Worm (Caenorhabditis elegans) whole organism, L4 larva: ENCODE results near the gene srd-17.

Experiments used
- D1046.2 ChIP-seq: fragments of 200-800 bp; sonication (Bioruptor generic); IDR thresholded peaks from 2 replicates; pipeline ENCODE4 v1.3.6; 2022; ENCODE audit warnings: missing genetic modification characterization, missing compliant biosample characterization
- Y5F2A.4 ChIP-seq: fragments of 200-800 bp; sonication (Bioruptor generic); optimal IDR thresholded peaks from 2 replicates; lab custom pipeline; 2018; ENCODE audit warnings: mild to moderate bottlenecking, missing genetic modification characterization, missing compliant biosample characterization
- ama-1 ChIP-seq: fragments of 150-350 bp; optimal IDR thresholded peaks from 2 replicates; lab custom pipeline; 2014; ENCODE audit warnings: inconsistent platforms, mixed read lengths
- ceh-32 ChIP-seq: sonication (generic microtip); optimal IDR thresholded peaks from 2 replicates; lab custom pipeline; 2016; ENCODE audit warnings: mild to moderate bottlenecking, missing genetic modification characterization, missing compliant biosample characterization; ENCODE audit not compliant: poor library complexity
- ces-1 ChIP-seq: fragments of 150-350 bp; sonication (generic microtip); optimal IDR thresholded peaks from 4 replicates; lab custom pipeline; 2014; ENCODE audit warnings: missing biosample characterization, missing genetic modification reagents, missing genetic modification characterization
- cey-2 ChIP-seq: sonication (generic microtip); optimal IDR thresholded peaks from 3 replicates; lab custom pipeline; 2017; ENCODE audit warnings: missing genetic modification characterization, mild to moderate bottlenecking, missing compliant biosample characterization, antibody characterized with exemption, borderline replicate concordance; ENCODE audit not compliant: insufficient read depth
- ctbp-1 ChIP-seq: fragments of 200-800 bp; sonication (Bioruptor generic); IDR thresholded peaks from 2 replicates; pipeline ENCODE4 v1.3.6; 2022; ENCODE audit warnings: missing genetic modification reagents, missing genetic modification characterization, missing compliant biosample characterization
- daf-12 ChIP-seq: fragments of 150-350 bp; optimal IDR thresholded peaks from 2 replicates; lab custom pipeline; 2014; ENCODE audit warnings: missing biosample characterization, missing genetic modification reagents, missing genetic modification characterization
- lin-38 ChIP-seq: fragments of 200-800 bp; sonication (Bioruptor generic); IDR thresholded peaks from 2 replicates; pipeline ENCODE4 v1.3.6; 2022; ENCODE audit warnings: missing genetic modification reagents, missing genetic modification characterization, missing compliant biosample characterization
- lin-39 ChIP-seq: fragments of 150-350 bp; optimal IDR thresholded peaks from 2 replicates; lab custom pipeline; 2014; ENCODE audit warnings: missing biosample characterization, missing genetic modification reagents, missing genetic modification characterization
- nhr-76 ChIP-seq: fragments of 150-350 bp; optimal IDR thresholded peaks from 2 replicates; lab custom pipeline; 2014; ENCODE audit warnings: missing biosample characterization, missing genetic modification characterization
- unc-62 ChIP-seq, 3 experiments: fragments of 150-350 bp in 1 of 3; sonication (generic microtip); optimal IDR thresholded peaks in 2 of 3; peaks in 1 of 3; 1 replicate in 1 of 3; 2 replicates in 2 of 3; lab custom pipeline; 2014 to 2017; ENCODE audit warnings: missing biosample characterization in 3 of 3, missing genetic modification characterization in 3 of 3, missing genetic modification reagents in 3 of 3, missing genotype in 1 of 3
- zfp-3 ChIP-seq: fragments of 200-800 bp; sonication (Bioruptor generic); conservative IDR thresholded peaks from 2 replicates; pipeline ENCODE4 v1.3.6; 2022; ENCODE audit warnings: missing genetic modification reagents, missing genetic modification characterization, missing compliant biosample characterization
- zip-2 ChIP-seq: fragments of 150-350 bp; optimal IDR thresholded peaks from 2 replicates; lab custom pipeline; 2014; ENCODE audit warnings: missing biosample characterization, missing genetic modification characterization

DNA sequence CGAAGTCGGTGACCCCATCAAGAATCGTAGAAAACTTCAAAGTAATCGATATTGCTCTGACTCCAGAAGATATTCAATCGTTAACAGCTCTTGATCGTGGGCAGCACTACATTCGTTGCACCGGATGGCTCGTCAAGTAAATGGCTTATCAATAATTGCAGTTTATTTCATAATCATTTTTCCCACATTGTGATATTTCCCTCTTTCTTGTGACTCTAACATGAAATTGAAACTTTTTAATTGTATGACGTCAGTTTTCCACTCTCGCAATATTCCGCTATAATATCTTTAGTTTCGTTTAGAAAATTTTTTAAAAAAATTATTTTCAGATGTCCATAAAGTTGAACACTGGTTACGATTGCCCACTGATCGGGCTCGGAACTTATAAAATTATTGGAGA is 24.6 kb downstream of the srd-17 start, which contains the start of gene F53F1.3:
- TF ChIP-seq zip-2 (tag; lab: Kevin White, UChicago) (no peak), cey-2 (tag; lab: Kevin White, UChicago) (no peak), nhr-76 (no peak), lin-39 (tag; lab: Kevin White, UChicago) (no peak), ctbp-1 (GFP tag; lab: Robert Waterston, UW) (no peak), ama-1 (lab: Kevin White, UChicago) (no peak), ceh-32 (tag; lab: Kevin White, UChicago) (no peak), unc-62 (GFP tag; optimal IDR thresholded peaks at IDR 0.05 in 1 of 2; lab: Kevin White, UChicago) (no peak), unc-62 (tag; optimal IDR thresholded peaks at IDR 0.05; lab: Kevin White, UChicago) (no peak), ces-1 (no peak), daf-12 (no peak), Y5F2A.4 (GFP tag; lab: Kevin White, UChicago) (no peak), zfp-3 (GFP tag; lab: Robert Waterston, UW) (no peak), lin-38 (GFP tag; lab: Robert Waterston, UW) (no peak), D1046.2 (GFP tag; lab: Robert Waterston, UW) (no peak)
